Fruit fly (Drosophila melanogaster) whole organism, larva: ENCODE results near the gene AMPdeam.

Experiments
- noc ChIP-seq: fragments of 200-800 bp; sonication (Bioruptor generic); optimal IDR thresholded peaks from 3 replicates; lab custom pipeline; 2019; ENCODE audit warnings: missing biosample characterization, mild to moderate bottlenecking, missing genetic modification characterization, moderate library complexity

AMPdeam gene

dm6 chrX:13821039-13821774 is 24.5 kb downstream of the AMPdeam start:
- TF ChIP-seq noc: no peak

dm6 chrX:13820310-13821038 is 25.2 kb downstream of the AMPdeam start:
- peak; percentile 54 for TF ChIP-seq noc

DNA sequence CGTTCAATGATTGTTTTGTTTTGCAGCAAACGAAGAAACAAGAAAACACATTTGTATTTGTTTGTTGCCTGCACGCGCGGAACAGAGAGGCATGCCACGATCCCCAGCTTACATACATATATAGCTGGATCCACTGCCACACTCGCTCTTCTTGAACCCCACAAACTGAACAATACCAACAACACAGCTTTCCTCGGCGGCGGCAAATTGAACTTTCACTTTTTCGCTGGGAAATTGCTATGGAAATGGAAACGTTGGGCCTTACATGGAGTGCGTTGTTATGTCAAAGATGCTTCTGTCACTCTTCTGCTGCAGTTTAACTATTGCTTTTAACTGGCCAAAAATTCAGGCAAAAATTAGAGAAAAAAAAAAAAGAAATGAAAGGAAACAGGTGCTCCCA is 26.0 kb downstream of the AMPdeam start:
- no peak for TF ChIP-seq noc

dm6 chrX:13818841-13819240 is 26.8 kb downstream of the AMPdeam start:
- TF ChIP-seq noc: no peak

- no peak for TF ChIP-seq noc
Measured at dm6 chrX:13818172-13818472, 27.5 kb downstream of the AMPdeam start.

DNA sequence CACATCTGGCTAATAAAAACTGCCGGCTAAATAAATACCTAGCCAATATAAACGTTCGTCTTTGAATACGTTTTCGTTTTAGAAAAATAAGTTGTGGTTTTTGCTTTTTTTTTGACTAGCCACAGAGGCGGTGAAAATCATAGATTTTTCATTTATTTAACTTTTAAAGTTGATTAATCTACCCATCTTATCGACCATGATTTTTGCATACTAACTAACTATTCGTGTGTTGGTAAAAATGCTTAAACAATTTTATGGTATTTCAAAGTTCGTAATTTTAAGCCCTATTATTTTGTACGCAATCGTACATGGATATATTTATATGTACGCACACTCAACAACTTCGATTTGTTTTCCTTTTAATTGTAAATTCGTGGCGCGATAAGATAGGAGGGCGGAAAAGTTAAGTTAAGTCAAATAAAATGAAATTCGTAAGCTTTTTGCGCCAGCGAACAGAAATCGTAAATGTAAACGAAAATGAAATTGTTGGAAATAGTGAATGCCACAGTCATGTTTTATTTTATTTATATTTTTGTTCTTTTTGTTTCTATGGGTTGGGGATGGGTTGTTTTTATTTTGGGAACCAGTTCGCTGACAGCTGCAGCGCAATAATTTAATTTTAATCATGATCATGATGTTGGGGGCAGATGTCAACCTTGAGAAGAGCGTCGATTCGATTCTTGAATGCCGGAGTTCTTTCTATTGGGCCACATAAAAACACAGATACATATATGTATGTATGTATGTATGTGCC is 28.1 kb downstream of the AMPdeam start:
- TF ChIP-seq noc: no peak

dm6 chrX:13815526-13816173 is 30.0 kb downstream of the AMPdeam start:
- peak; percentile 79 for TF ChIP-seq noc

- TF ChIP-seq noc: no peak
Measured at dm6 chrX:13814058-13814457, 31.6 kb downstream of the AMPdeam start.

dm6 chrX:13811480-13811879 is 34.2 kb downstream of the AMPdeam start, which contains the start of gene CG11095:
TSS of gene CG11095 (plus strand) at chrX:13811684.
- TF ChIP-seq noc: no peak

dm6 chrX:13805554-13805953 is 40.1 kb downstream of the AMPdeam start:
- no peak for TF ChIP-seq noc

DNA sequence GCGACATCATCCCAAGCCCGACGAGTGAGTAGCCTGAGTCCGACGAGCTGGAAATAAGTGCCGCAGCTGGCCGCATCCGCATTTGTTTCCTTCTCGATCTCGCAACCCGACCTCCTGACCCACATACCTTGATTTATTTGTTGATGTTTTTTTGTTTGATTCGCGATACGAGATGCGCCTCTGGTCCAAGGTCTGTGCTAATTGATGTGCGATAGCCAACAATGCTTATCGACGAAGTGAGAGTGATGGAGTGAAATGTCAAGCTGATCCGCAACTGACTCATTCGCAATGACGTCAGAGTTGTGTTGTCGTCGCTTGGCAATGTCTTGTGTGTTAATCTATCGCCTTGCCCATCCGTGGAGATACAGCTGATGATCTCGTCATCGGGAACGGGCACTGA is 41.3 kb downstream of the AMPdeam start:
- peak; percentile 56 for TF ChIP-seq noc

dm6 chrX:13800680-13801079 is 45.0 kb downstream of the AMPdeam start:
- TF ChIP-seq noc: no peak

- TF ChIP-seq noc: no peak
Measured at dm6 chrX:13797538-13797937, 48.1 kb downstream of the AMPdeam start, which contains the start of gene CG10996. TSS of gene CG10996 (minus strand) at chrX:13797638.

- no peak for TF ChIP-seq noc
Measured at dm6 chrX:13792463-13792862, 53.2 kb downstream of the AMPdeam start.

DNA sequence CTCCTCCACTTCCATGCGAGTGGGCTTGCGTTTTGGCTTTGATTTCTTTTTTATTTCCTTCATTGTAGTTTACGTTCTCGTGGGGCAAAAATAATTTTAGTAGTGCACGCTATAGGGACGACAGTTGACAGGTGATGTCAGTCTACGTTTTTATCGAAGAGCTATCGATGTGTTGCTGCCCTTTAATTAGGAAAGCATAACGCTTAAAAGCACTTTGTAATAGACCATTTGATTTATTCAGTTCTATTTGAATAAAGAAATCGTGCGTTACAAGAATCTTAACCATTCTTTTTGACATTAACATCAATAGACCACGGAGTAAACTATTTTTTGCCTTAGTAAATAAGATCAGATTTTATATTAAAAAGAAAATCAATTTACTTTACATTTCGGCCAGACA is 54.7 kb downstream of the AMPdeam start, which contains the start of gene CG10993:
Gene CG10993, minus strand, starts transcription at position 101 of the 400 bp plus-strand sequence.
- TF ChIP-seq noc: no peak

- no peak for TF ChIP-seq noc
Measured at dm6 chrX:13788973-13789682, 56.5 kb downstream of the AMPdeam start.
